Fruit fly (Drosophila melanogaster) whole organism, embryonic: Measurements from ENCODE around the gene cue.

Source experiments
- Ada2b ChIP-seq: fragments of 200-800 bp; sonication (Bioruptor generic); IDR thresholded peaks from 2 replicates; pipeline ENCODE4 v1.3.6; 2022; ENCODE audit warnings: missing biosample characterization, missing genetic modification characterization
- Bdp1 ChIP-seq: fragments of 200-800 bp; sonication (Bioruptor generic); optimal IDR thresholded peaks from 3 replicates; lab custom pipeline; 2016; ENCODE audit warnings: missing biosample characterization, missing genetic modification characterization
- BtbVII ChIP-seq: fragments of 200-800 bp; sonication (Bioruptor generic); optimal IDR thresholded peaks from 3 replicates; lab custom pipeline; 2017; ENCODE audit warnings: missing biosample characterization, mild to moderate bottlenecking, missing genetic modification characterization
- CG10209 ChIP-seq: fragments of 200-800 bp; sonication (Bioruptor generic); optimal IDR thresholded peaks from 3 replicates; lab custom pipeline; 2017; ENCODE audit warnings: missing biosample characterization, mild to moderate bottlenecking, missing genetic modification characterization, missing genetic modification reagents
- CG11696 ChIP-seq: fragments of 200-800 bp; sonication (Bioruptor generic); IDR thresholded peaks from 2 replicates; pipeline ENCODE4 v1.3.6; 2022; ENCODE audit warnings: missing biosample characterization, missing genetic modification characterization
- CG12219 ChIP-seq: fragments of 200-800 bp; sonication (Bioruptor generic); optimal IDR thresholded peaks from 3 replicates; lab custom pipeline; 2018; ENCODE audit warnings: missing biosample characterization, mild to moderate bottlenecking, missing genetic modification characterization
- CG12391 ChIP-seq: fragments of 200-800 bp; sonication (Bioruptor generic); optimal IDR thresholded peaks from 3 replicates; lab custom pipeline; 2018; ENCODE audit warnings: missing biosample characterization, mild to moderate bottlenecking, missing genetic modification characterization, moderate library complexity
- CG12769 ChIP-seq: fragments of 200-800 bp; sonication (Bioruptor generic); optimal IDR thresholded peaks from 2 replicates; lab custom pipeline; 2019; ENCODE audit warnings: missing biosample characterization, mild to moderate bottlenecking, missing genetic modification characterization, moderate library complexity
- CG13296 ChIP-seq: fragments of 200-800 bp; sonication (Bioruptor generic); optimal IDR thresholded peaks from 3 replicates; lab custom pipeline; 2018; ENCODE audit warnings: missing biosample characterization, mild to moderate bottlenecking, missing genetic modification characterization
- CG13894 ChIP-seq: fragments of 200-800 bp; sonication (Bioruptor generic); optimal IDR thresholded peaks from 3 replicates; lab custom pipeline; 2018; ENCODE audit warnings: missing biosample characterization, mild to moderate bottlenecking, missing genetic modification characterization, moderate library complexity
- CG1602 ChIP-seq: fragments of 200-800 bp; sonication (Bioruptor generic); optimal IDR thresholded peaks from 3 replicates; lab custom pipeline; 2016; ENCODE audit warnings: missing biosample characterization, missing genetic modification characterization
- CG16863 ChIP-seq: fragments of 200-800 bp; sonication (Bioruptor generic); optimal IDR thresholded peaks from 3 replicates; lab custom pipeline; 2016; ENCODE audit warnings: missing biosample characterization, missing genetic modification characterization
- CG17359 ChIP-seq: fragments of 200-800 bp; sonication (Bioruptor generic); optimal IDR thresholded peaks from 3 replicates; lab custom pipeline; 2018; ENCODE audit warnings: missing biosample characterization, mild to moderate bottlenecking, missing genetic modification characterization, moderate library complexity
- CG17385 ChIP-seq: fragments of 200-800 bp; sonication (Bioruptor generic); optimal IDR thresholded peaks from 3 replicates; lab custom pipeline; 2018; ENCODE audit warnings: missing biosample characterization, mild to moderate bottlenecking, missing genetic modification characterization
- CG2116 ChIP-seq: fragments of 200-800 bp; sonication (Bioruptor generic); optimal IDR thresholded peaks from 3 replicates; lab custom pipeline; 2018; ENCODE audit warnings: missing biosample characterization, mild to moderate bottlenecking, missing genetic modification characterization
- CG3065 ChIP-seq: fragments of 200-800 bp; sonication (Bioruptor generic); optimal IDR thresholded peaks from 2 replicates; lab custom pipeline; 2016; ENCODE audit warnings: missing biosample characterization, missing genetic modification characterization
- CG32767 ChIP-seq: fragments of 200-800 bp; sonication (Bioruptor generic); IDR thresholded peaks from 2 replicates; pipeline ENCODE4 v1.3.6; 2022; ENCODE audit warnings: missing biosample characterization, missing genetic modification characterization
- CG3281 ChIP-seq: fragments of 200-800 bp; sonication (Bioruptor generic); optimal IDR thresholded peaks from 3 replicates; lab custom pipeline; 2017; ENCODE audit warnings: missing biosample characterization, mild to moderate bottlenecking, missing genetic modification characterization
- CG42726 ChIP-seq: fragments of 200-800 bp; sonication (Bioruptor generic); IDR thresholded peaks from 2 replicates; pipeline ENCODE4 v1.3.6; 2022; ENCODE audit warnings: missing biosample characterization, missing genetic modification characterization; ENCODE audit not compliant: partially characterized antibody
- CG5180 ChIP-seq: fragments of 200-800 bp; sonication (Bioruptor generic); optimal IDR thresholded peaks from 3 replicates; lab custom pipeline; 2017; ENCODE audit warnings: missing biosample characterization, missing genetic modification characterization, mild to moderate bottlenecking, moderate library complexity, missing genetic modification reagents
- CG5245 ChIP-seq: fragments of 200-800 bp; sonication (Bioruptor generic); optimal IDR thresholded peaks from 3 replicates; lab custom pipeline; 2016; ENCODE audit warnings: missing biosample characterization, missing genetic modification characterization
- CG7271 ChIP-seq: fragments of 200-800 bp; sonication (Bioruptor generic); optimal IDR thresholded peaks from 2 replicates; lab custom pipeline; 2018; ENCODE audit warnings: missing biosample characterization, mild to moderate bottlenecking, missing genetic modification characterization, moderate library complexity
- CHES-1-like ChIP-seq: fragments of 200-800 bp; sonication (Bioruptor generic); optimal IDR thresholded peaks from 2 replicates; lab custom pipeline; 2016; ENCODE audit warnings: missing biosample characterization, missing genetic modification characterization
- Dip3 ChIP-seq: fragments of 200-800 bp; sonication (Bioruptor generic); optimal IDR thresholded peaks from 3 replicates; lab custom pipeline; 2016; ENCODE audit warnings: missing biosample characterization, missing genetic modification characterization
- Dll ChIP-seq: fragments of 200-800 bp; sonication (Bioruptor generic); IDR thresholded peaks from 4 replicates; pipeline ENCODE4 v1.3.6; 2022; ENCODE audit warnings: missing biosample characterization, missing genetic modification characterization; ENCODE audit not compliant: partially characterized antibody
- Doc2 ChIP-seq: fragments of 200-800 bp; sonication (Bioruptor generic); IDR thresholded peaks from 2 replicates; pipeline ENCODE4 v1.3.6; 2022; ENCODE audit warnings: missing biosample characterization, missing genetic modification characterization
- Elba2 ChIP-seq: fragments of 200-800 bp; sonication (Bioruptor generic); optimal IDR thresholded peaks from 3 replicates; lab custom pipeline; 2016; ENCODE audit warnings: missing biosample characterization, missing genetic modification characterization
- MBD-R2 ChIP-seq: fragments of 200-800 bp; sonication (Bioruptor generic); IDR thresholded peaks from 2 replicates; pipeline ENCODE4 v1.3.6; 2022; ENCODE audit warnings: missing biosample characterization, missing genetic modification characterization
- MTF-1 ChIP-seq: fragments of 200-800 bp; sonication (Bioruptor generic); optimal IDR thresholded peaks from 2 replicates; lab custom pipeline; 2018; ENCODE audit warnings: missing biosample characterization, mild to moderate bottlenecking, missing genetic modification characterization, borderline replicate concordance
- NfI ChIP-seq: fragments of 200-800 bp; sonication (Bioruptor generic); optimal IDR thresholded peaks from 3 replicates; lab custom pipeline; 2018; ENCODE audit warnings: missing biosample characterization, mild to moderate bottlenecking, missing genetic modification characterization, moderate library complexity
- Ssrp ChIP-seq: fragments of 200-800 bp; sonication (Bioruptor generic); optimal IDR thresholded peaks from 2 replicates; lab custom pipeline; 2018; ENCODE audit warnings: missing biosample characterization, mild to moderate bottlenecking, missing genetic modification characterization, moderate library complexity
- Stat92E ChIP-seq, 3 experiments: fragments of >200 bp in 2 of 3; fragments of 200-800 bp in 1 of 3; sonication (Bioruptor generic) in 1 of 3; optimal IDR thresholded peaks; 2 replicates each; lab custom pipeline; 2017 to 2019; ENCODE audit warnings: missing biosample characterization in 3 of 3, missing genetic modification characterization in 3 of 3, mild to moderate bottlenecking in 1 of 3, moderate library complexity in 1 of 3
- al ChIP-seq: fragments of 200-800 bp; sonication (Bioruptor generic); IDR thresholded peaks from 2 replicates; pipeline ENCODE4 v1.3.6; 2022; ENCODE audit warnings: missing biosample characterization, missing genetic modification characterization
- amos ChIP-seq: fragments of 200-800 bp; sonication (Bioruptor generic); IDR thresholded peaks from 2 replicates; pipeline ENCODE4 v1.3.6; 2022; ENCODE audit warnings: missing biosample characterization, missing genetic modification characterization; ENCODE audit not compliant: partially characterized antibody
- chm ChIP-seq: fragments of 200-800 bp; sonication (Bioruptor generic); IDR thresholded peaks from 2 replicates; pipeline ENCODE4 v1.3.6; 2022; ENCODE audit warnings: missing biosample characterization, missing genetic modification characterization
- dimm ChIP-seq: fragments of 200-800 bp; sonication (Bioruptor generic); IDR thresholded peaks from 2 replicates; pipeline ENCODE4 v1.3.6; 2022; ENCODE audit warnings: missing biosample characterization, missing genetic modification characterization
- dpn ChIP-seq, 2 experiments: fragments of 200-800 bp; sonication (Bioruptor generic); optimal IDR thresholded peaks; 3 replicates each; lab custom pipeline; 2016; ENCODE audit warnings: missing biosample characterization in 2 of 2, missing genetic modification characterization in 2 of 2
- en ChIP-seq: fragments of 200-800 bp; sonication (Bioruptor generic); optimal IDR thresholded peaks from 2 replicates; lab custom pipeline; 2016; ENCODE audit warnings: missing biosample characterization, missing genetic modification characterization
- ftz-f1 ChIP-seq: fragments of 200-800 bp; sonication (Bioruptor generic); optimal IDR thresholded peaks from 2 replicates; lab custom pipeline; 2016; ENCODE audit warnings: missing biosample characterization, missing genetic modification characterization
- gsb-n ChIP-seq: fragments of 200-800 bp; sonication (Bioruptor generic); optimal IDR thresholded peaks from 3 replicates; lab custom pipeline; 2018; ENCODE audit warnings: missing biosample characterization, mild to moderate bottlenecking, missing genetic modification characterization
- hb ChIP-seq: fragments of 200-800 bp; sonication (Bioruptor generic); IDR thresholded peaks from 3 replicates; pipeline ENCODE4 v1.3.6; 2022; ENCODE audit warnings: missing biosample characterization, missing genetic modification characterization; ENCODE audit not compliant: partially characterized antibody
- inv ChIP-seq: fragments of 200-800 bp; sonication (Bioruptor generic); IDR thresholded peaks from 2 replicates; pipeline ENCODE4 v1.3.6; 2022; ENCODE audit warnings: missing biosample characterization, missing genetic modification characterization; ENCODE audit not compliant: partially characterized antibody
- klu ChIP-seq: fragments of 200-800 bp; sonication (Bioruptor generic); IDR thresholded peaks from 2 replicates; pipeline ENCODE4 v1.3.6; 2022; ENCODE audit warnings: missing biosample characterization, missing genetic modification characterization
- maf-S ChIP-seq: fragments of 200-800 bp; sonication (Bioruptor generic); optimal IDR thresholded peaks from 2 replicates; lab custom pipeline; 2016; ENCODE audit warnings: missing biosample characterization, missing genetic modification characterization
- oc ChIP-seq: fragments of 200-800 bp; sonication (Bioruptor generic); optimal IDR thresholded peaks from 2 replicates; lab custom pipeline; 2018; ENCODE audit warnings: missing biosample characterization, mild to moderate bottlenecking, missing genetic modification characterization, moderate library complexity
- phol ChIP-seq: fragments of 200-800 bp; sonication (Bioruptor generic); optimal IDR thresholded peaks from 3 replicates; lab custom pipeline; 2018; ENCODE audit warnings: missing biosample characterization, mild to moderate bottlenecking, missing genetic modification characterization, moderate library complexity
- schlank ChIP-seq: fragments of 200-800 bp; sonication (Bioruptor generic); optimal IDR thresholded peaks from 2 replicates; lab custom pipeline; 2018; ENCODE audit warnings: missing biosample characterization, mild to moderate bottlenecking, missing genetic modification characterization
- sd ChIP-seq: fragments of 200-800 bp; sonication (Bioruptor generic); optimal IDR thresholded peaks from 3 replicates; lab custom pipeline; 2018; ENCODE audit warnings: missing biosample characterization, mild to moderate bottlenecking, missing genetic modification characterization, moderate library complexity
- toy ChIP-seq: fragments of 200-800 bp; sonication (Bioruptor generic); IDR thresholded peaks from 2 replicates; pipeline ENCODE4 v1.3.6; 2022; ENCODE audit warnings: missing biosample characterization, missing genetic modification characterization
- vfl ChIP-seq: fragments of 200-800 bp; sonication (Bioruptor generic); optimal IDR thresholded peaks from 2 replicates; lab custom pipeline; 2016; ENCODE audit warnings: missing biosample characterization, missing genetic modification characterization
- zfh2 ChIP-seq: fragments of 200-800 bp; sonication (Bioruptor generic); optimal IDR thresholded peaks from 2 replicates; lab custom pipeline; 2016; ENCODE audit warnings: missing biosample characterization, missing genetic modification characterization

Gene cue

dm6 chr3L:1464465-1464864 is 52.6 kb downstream of the cue start (continued):
- TF ChIP-seq CG7271 (tag; lab: Kevin White, UChicago) (no peak), CG32767 (GFP tag; lab: Robert Waterston, UW) (0 out of 2 replicates have a peak, but pooled peaks have one; percentile 31), gsb-n (tag; lab: Kevin White, UChicago) (no peak), en (no peak), CG13894 (tag; lab: Kevin White, UChicago) (no peak), BtbVII (GFP tag; lab: Kevin White, UChicago) (no peak), CG13296 (GFP tag; lab: Kevin White, UChicago) (no peak), maf-S (GFP tag; lab: Kevin White, UChicago) (no peak), Dip3 (GFP tag; lab: Kevin White, UChicago) (no peak), CG2116 (GFP tag; lab: Kevin White, UChicago) (no peak), dpn (GFP tag; optimal IDR thresholded peaks at IDR 0.05; lab: Kevin White, UChicago) (peak in 1 of 2 experiments; percentile 25), Ssrp (tag; lab: Kevin White, UChicago) (peak; percentile 62), CG12391 (tag; lab: Kevin White, UChicago) (peak; percentile 40), dimm (GFP tag; lab: Robert Waterston, UW) (no peak), CHES-1-like (GFP tag; lab: Kevin White, UChicago) (no peak), toy (GFP tag; lab: Robert Waterston, UW) (no peak), CG17385 (GFP tag; lab: Kevin White, UChicago) (peak; percentile 27), ftz-f1 (no peak), CG16863 (GFP tag; lab: Kevin White, UChicago) (no peak), CG11696 (GFP tag; lab: Robert Waterston, UW) (no peak), CG5245 (GFP tag; lab: Kevin White, UChicago) (no peak), CG12769 (tag; lab: Kevin White, UChicago) (no peak), CG3281 (no peak), vfl (GFP tag; lab: Kevin White, UChicago) (no peak), Elba2 (GFP tag; lab: Kevin White, UChicago) (no peak), hb (no peak), Doc2 (GFP tag; lab: Robert Waterston, UW) (no peak), Dll (GFP tag; lab: Robert Waterston, UW) (no peak), oc (tag; lab: Kevin White, UChicago) (no peak), CG17359 (tag; lab: Kevin White, UChicago) (peak; percentile 44), CG42726 (GFP tag; lab: Robert Waterston, UW) (no peak), klu (no peak), zfh2 (GFP tag; lab: Kevin White, UChicago) (no peak), amos (GFP tag; lab: Robert Waterston, UW) (no peak), CG5180 (GFP tag; lab: Kevin White, UChicago) (no peak), CG1602 (GFP tag; lab: Kevin White, UChicago) (no peak), MTF-1 (GFP tag; lab: Kevin White, UChicago) (no peak), al (GFP tag; lab: Robert Waterston, UW) (no peak), NfI (GFP tag; lab: Kevin White, UChicago) (peak; percentile 15), CG10209 (GFP tag; lab: Kevin White, UChicago) (peak; percentile 3), CG3065 (GFP tag; lab: Kevin White, UChicago) (no peak), MBD-R2 (no peak), inv (GFP tag; lab: Robert Waterston, UW) (no peak), Ada2b (GFP tag; lab: Robert Waterston, UW) (no peak), sd (tag; lab: Kevin White, UChicago) (no peak), schlank (no peak), phol (tag; lab: Kevin White, UChicago) (peak; percentile 38), chm (GFP tag; lab: Robert Waterston, UW) (peak; percentile 40; the same call in 1 of the 2 replicates), Bdp1 (GFP tag; lab: Kevin White, UChicago) (no peak), CG12219 (GFP tag; lab: Kevin White, UChicago) (no peak), Stat92E (GFP tag; optimal IDR thresholded peaks at IDR 0.05; lab: Kevin White, UChicago) (no peak)
